Worm (Caenorhabditis elegans) whole organism, early embryonic: ENCODE data around the gene arx-4.

ENCODE experiments used
- F13C5.2 ChIP-seq: sonication (generic microtip); optimal IDR thresholded peaks from 2 replicates; lab custom pipeline; 2017; ENCODE audit warnings: mild to moderate bottlenecking, missing genetic modification characterization, inconsistent platforms, missing compliant biosample characterization
- aly-1 ChIP-seq: sonication (generic microtip); optimal IDR thresholded peaks from 2 replicates; lab custom pipeline; 2016; ENCODE audit warnings: missing genetic modification characterization, missing compliant biosample characterization
- ama-1 ChIP-seq: fragments of 150-350 bp; optimal IDR thresholded peaks from 2 replicates; lab custom pipeline; 2014
- ceh-36 ChIP-seq: sonication (generic microtip); optimal IDR thresholded peaks from 2 replicates; lab custom pipeline; 2016; ENCODE audit warnings: missing genetic modification characterization, inconsistent platforms, missing compliant biosample characterization
- ets-7 ChIP-seq: sonication (generic microtip); optimal IDR thresholded peaks from 2 replicates; lab custom pipeline; 2016; ENCODE audit warnings: missing genotype, missing genetic modification characterization, missing compliant biosample characterization
- flt-1 ChIP-seq: fragments of 200-800 bp; sonication (Bioruptor generic); IDR thresholded peaks from 2 replicates; pipeline ENCODE4 v1.3.6; 2022; ENCODE audit warnings: missing genetic modification characterization, missing compliant biosample characterization
- hmbx-1 ChIP-seq: sonication (generic microtip); optimal IDR thresholded peaks from 2 replicates; lab custom pipeline; 2016; ENCODE audit warnings: mild to moderate bottlenecking, missing genetic modification characterization, missing compliant biosample characterization
- hmg-4 ChIP-seq: fragments of 200-800 bp; sonication (Bioruptor generic); optimal IDR thresholded peaks from 2 replicates; lab custom pipeline; 2018; ENCODE audit warnings: mild to moderate bottlenecking, missing genetic modification characterization, missing compliant biosample characterization
- pes-1 ChIP-seq: fragments of 200-800 bp; sonication (Bioruptor generic); IDR thresholded peaks from 2 replicates; pipeline ENCODE4 v1.3.6; 2022; ENCODE audit warnings: missing genetic modification reagents, missing genetic modification characterization, missing compliant biosample characterization
- sea-1 ChIP-seq: fragments of 200-800 bp; sonication (Bioruptor generic); conservative IDR thresholded peaks from 2 replicates; pipeline ENCODE4 v1.3.6; 2022; ENCODE audit warnings: missing genetic modification characterization, missing compliant biosample characterization
- tra-4 ChIP-seq: sonication (generic microtip); optimal IDR thresholded peaks from 2 replicates; lab custom pipeline; 2017; ENCODE audit warnings: missing genetic modification characterization, missing compliant biosample characterization

ce11 chrIII:907990-908389 lies 45.9 kb downstream of the arx-4 start:
- TF ChIP-seq ama-1 (lab: Kevin White, UChicago) (no peak), hmbx-1 (no peak), flt-1 (GFP tag; lab: Robert Waterston, UW) (no peak), ceh-36 (tag; lab: Kevin White, UChicago) (no peak), hmg-4 (GFP tag; lab: Kevin White, UChicago) (no peak), sea-1 (GFP tag; lab: Robert Waterston, UW) (no peak), pes-1 (GFP tag; lab: Robert Waterston, UW) (no peak), aly-1 (tag; lab: Kevin White, UChicago) (no peak), ets-7 (tag; lab: Kevin White, UChicago) (no peak), F13C5.2 (tag; lab: Kevin White, UChicago) (no peak), tra-4 (no peak)
